Worm (Caenorhabditis elegans): ENCODE measurements around the gene rpl-36.A.

- no peak for TF ChIP-seq klf-2 (GFP tag; conservative IDR thresholded peaks at IDR 0.05)
- no peak for TF ChIP-seq ztf-29 (GFP tag; IDR thresholded peaks at IDR 0.05)
- TF ChIP-seq med-1 (GFP tag; optimal IDR thresholded peaks at IDR 0.05; ENCODE audit: insufficient read depth): no peak
- no peak for TF ChIP-seq cog-1 (tag; optimal IDR thresholded peaks at IDR 0.05)
- TF ChIP-seq T22C8.4 (GFP tag; IDR thresholded peaks at IDR 0.05): no peak
These were observed 45.6 kb upstream of the rpl-36.A start, which contains the start of gene arrd-6 for ce11 chrII:11142571-11142970.
